Worm (Caenorhabditis elegans) whole organism, mixed stage, embryonic: ENCODE data around the gene ptp-2.

Source experiments
- blmp-1 ChIP-seq: fragments of 150-350 bp; optimal IDR thresholded peaks from 2 replicates; lab custom pipeline; 2014; ENCODE audit warnings: missing biosample characterization, missing genetic modification characterization
- lin-13 ChIP-seq: fragments of 150-350 bp; optimal IDR thresholded peaks from 2 replicates; lab custom pipeline; 2014; ENCODE audit warnings: missing biosample characterization, missing genetic modification characterization
- lsy-2 ChIP-seq: fragments of 150-350 bp; optimal IDR thresholded peaks from 2 replicates; lab custom pipeline; 2014; ENCODE audit warnings: missing biosample characterization, missing genetic modification characterization
- mab-5 ChIP-seq: fragments of 150-350 bp; optimal IDR thresholded peaks from 2 replicates; lab custom pipeline; 2014; ENCODE audit warnings: missing biosample characterization, missing genetic modification characterization
- nhr-12 ChIP-seq: fragments of 150-350 bp; optimal IDR thresholded peaks from 2 replicates; lab custom pipeline; 2014; ENCODE audit warnings: missing biosample characterization, missing genetic modification characterization
- nhr-2 ChIP-seq: fragments of 150-350 bp; optimal IDR thresholded peaks from 2 replicates; lab custom pipeline; 2014; ENCODE audit warnings: missing biosample characterization, missing genetic modification characterization
- nhr-237 ChIP-seq: fragments of 150-350 bp; optimal IDR thresholded peaks from 2 replicates; lab custom pipeline; 2014; ENCODE audit warnings: missing biosample characterization, missing genetic modification characterization
- sptf-1 ChIP-seq: sonication (generic microtip); optimal IDR thresholded peaks from 2 replicates; lab custom pipeline; 2017; ENCODE audit warnings: mild to moderate bottlenecking, missing genetic modification characterization, moderate library complexity, missing compliant biosample characterization
- unc-39 ChIP-seq: fragments of 150-350 bp; optimal IDR thresholded peaks from 2 replicates; lab custom pipeline; 2014; ENCODE audit warnings: missing biosample characterization, missing genetic modification characterization

DNA sequence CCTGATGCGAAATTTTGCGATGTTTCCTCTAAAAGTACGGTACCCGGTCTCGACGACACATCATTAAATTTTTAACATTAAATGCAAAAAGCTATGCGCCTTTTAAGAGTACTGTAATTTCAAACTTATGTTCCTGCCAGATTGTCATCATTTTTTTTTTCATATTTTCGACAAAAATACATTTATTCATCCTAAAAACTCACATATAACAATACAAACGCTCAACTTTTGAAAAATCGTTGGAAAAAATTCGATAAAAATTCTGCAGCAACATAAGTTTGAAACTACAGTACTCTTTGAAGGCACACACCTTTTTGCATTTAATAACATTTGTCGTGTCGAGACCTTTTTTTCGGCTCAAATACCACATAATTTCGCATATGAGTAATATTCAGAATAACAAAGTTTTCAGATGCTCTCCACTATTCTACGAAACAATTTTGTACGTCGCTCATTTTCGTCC lies 1.4 kb upstream of the ptp-2 start, which contains the start of gene frh-1:
- TF ChIP-seq lin-13 (tag; lab: Kevin White, UChicago) (no peak), nhr-2 (no peak), blmp-1 (tag; lab: Kevin White, UChicago) (no peak), nhr-12 (tag; lab: Kevin White, UChicago) (no peak), unc-39 (tag; lab: Kevin White, UChicago) (no peak), mab-5 (tag; lab: Kevin White, UChicago) (no peak), sptf-1 (no peak), nhr-237 (no peak), lsy-2 (tag; lab: Kevin White, UChicago) (no peak)
